Worm (Caenorhabditis elegans): ENCODE results near the gene F01D5.6.

Gene F01D5.6

ce11 chrII:14040204-14040842, 34.0 kb downstream of the F01D5.6 start (continued):
- peak; percentile 87 for TF ChIP-seq mab-5 (tag; optimal IDR thresholded peaks at IDR 0.05)
- TF ChIP-seq elt-1 (tag; optimal IDR thresholded peaks at IDR 0.05): no peak
- peak; percentile 29 for TF ChIP-seq ZK546.5 (tag; optimal IDR thresholded peaks at IDR 0.05)
- peak; percentile 54 for TF ChIP-seq gmeb-1 (tag; optimal IDR thresholded peaks at IDR 0.05)
- peak; percentile 0 for TF ChIP-seq R02D3.7 (tag; optimal IDR thresholded peaks at IDR 0.05)
- peak; percentile 51 for TF ChIP-seq snpc-4 (tag; optimal IDR thresholded peaks at IDR 0.05)
- peak; percentile 80 for TF ChIP-seq unc-55 (GFP tag; optimal IDR thresholded peaks at IDR 0.05)
- TF ChIP-seq zag-1 (tag; optimal IDR thresholded peaks at IDR 0.05): peak; percentile 92
- TF ChIP-seq nhr-21 (tag; optimal IDR thresholded peaks at IDR 0.05): peak; percentile 93
- peak; percentile 54 for TF ChIP-seq lin-11 (tag; optimal IDR thresholded peaks at IDR 0.05)
- no peak for TF ChIP-seq dmd-4 (tag; optimal IDR thresholded peaks at IDR 0.05)
- TF ChIP-seq F13H6.1 (tag; optimal IDR thresholded peaks at IDR 0.05): peak; percentile 98
- no peak for TF ChIP-seq nhr-12 (tag; optimal IDR thresholded peaks at IDR 0.05)
- TF ChIP-seq lin-39 (tag; optimal IDR thresholded peaks at IDR 0.05): no peak
- no peak for TF ChIP-seq nhr-23 (tag; optimal IDR thresholded peaks at IDR 0.05)
- peak; percentile 60 for TF ChIP-seq blmp-1 (tag; optimal IDR thresholded peaks at IDR 0.05; ENCODE audit: insufficient read depth)

ce11 chrII:14042836-14043604, 36.7 kb downstream of the F01D5.6 start:
- TF ChIP-seq F13H6.1 (tag; optimal IDR thresholded peaks at IDR 0.05) (peak; percentile 48), nhr-21 (tag; optimal IDR thresholded peaks at IDR 0.05) (peak; percentile 16), fos-1 (tag; optimal IDR thresholded peaks at IDR 0.05) (peak; percentile 53), lin-13 (GFP tag; optimal IDR thresholded peaks at IDR 0.05) (no peak), crh-2 (tag; optimal IDR thresholded peaks at IDR 0.05) (peak; percentile 47), lin-11 (tag; optimal IDR thresholded peaks at IDR 0.05) (no peak), sma-9 (GFP tag; optimal IDR thresholded peaks at IDR 0.05) (peak; percentile 78), sma-9 (tag; optimal IDR thresholded peaks at IDR 0.05) (no peak), nhr-129 (tag; optimal IDR thresholded peaks at IDR 0.05) (peak; percentile 2), aly-2 (tag; optimal IDR thresholded peaks at IDR 0.05) (no peak)

- TF ChIP-seq ama-1 (optimal IDR thresholded peaks at IDR 0.05) (peak; percentile 38), sma-3 (GFP tag; optimal IDR thresholded peaks at IDR 0.05) (peak; percentile 25), Y55F3AM.14 (GFP tag; optimal IDR thresholded peaks at IDR 0.05) (peak; percentile 22), nhr-77 (tag; optimal IDR thresholded peaks at IDR 0.05) (no peak), alr-1 (tag; optimal IDR thresholded peaks at IDR 0.05) (no peak), ztf-1 (GFP tag; conservative IDR thresholded peaks at IDR 0.05) (no peak), crh-2 (tag; optimal IDR thresholded peaks at IDR 0.05) (peak; percentile 80), lin-13 (GFP tag; optimal IDR thresholded peaks at IDR 0.05) (peak; percentile 67), unc-39 (tag; optimal IDR thresholded peaks at IDR 0.05) (no peak), nhr-21 (tag; optimal IDR thresholded peaks at IDR 0.05) (peak; percentile 69), R02D3.7 (tag; optimal IDR thresholded peaks at IDR 0.05) (no peak), nhr-6 (tag; optimal IDR thresholded peaks at IDR 0.05) (peak; percentile 3), nhr-237 (tag; optimal IDR thresholded peaks at IDR 0.05) (no peak), ZK546.5 (tag; optimal IDR thresholded peaks at IDR 0.05) (no peak), F13H6.1 (tag; optimal IDR thresholded peaks at IDR 0.05) (peak; percentile 92), snpc-4 (tag; optimal IDR thresholded peaks at IDR 0.05) (no peak), peb-1 (tag; optimal IDR thresholded peaks at IDR 0.05) (no peak), unc-55 (GFP tag; optimal IDR thresholded peaks at IDR 0.05) (peak; percentile 32), mdl-1 (tag; optimal IDR thresholded peaks at IDR 0.05) (peak; percentile 85 to 87), mab-5 (tag; optimal IDR thresholded peaks at IDR 0.05) (no peak), ztf-4 (tag; optimal IDR thresholded peaks at IDR 0.05) (peak; percentile 51), elt-1 (tag; optimal IDR thresholded peaks at IDR 0.05) (no peak), lin-11 (tag; optimal IDR thresholded peaks at IDR 0.05) (peak; percentile 75), nhr-12 (tag; optimal IDR thresholded peaks at IDR 0.05) (no peak), egl-27 (tag; optimal IDR thresholded peaks at IDR 0.05) (peak; percentile 14), nhr-10 (tag; optimal IDR thresholded peaks at IDR 0.05) (no peak), nhr-129 (tag; optimal IDR thresholded peaks at IDR 0.05) (peak; percentile 90), nhr-25 (tag; optimal IDR thresholded peaks at IDR 0.05) (no peak), lin-39 (tag; optimal IDR thresholded peaks at IDR 0.05) (no peak), nhr-11 (tag; optimal IDR thresholded peaks at IDR 0.05) (peak; percentile 7), ztf-11 (tag; optimal IDR thresholded peaks at IDR 0.05) (no peak), C34F6.9 (tag; optimal IDR thresholded peaks at IDR 0.05) (peak; percentile 81), zag-1 (tag; optimal IDR thresholded peaks at IDR 0.05) (peak; percentile 53), fos-1 (tag; optimal IDR thresholded peaks at IDR 0.05) (peak; percentile 61), dmd-4 (tag; optimal IDR thresholded peaks at IDR 0.05) (no peak), nhr-23 (tag; optimal IDR thresholded peaks at IDR 0.05) (no peak), ceh-82 (tag; optimal IDR thresholded peaks at IDR 0.05) (no peak), aly-2 (tag; optimal IDR thresholded peaks at IDR 0.05) (no peak), blmp-1 (tag; optimal IDR thresholded peaks at IDR 0.05; ENCODE audit: insufficient read depth) (no peak), skn-1 (tag; optimal IDR thresholded peaks at IDR 0.05) (no peak), sma-9 (GFP tag; optimal IDR thresholded peaks at IDR 0.05) (peak; percentile 87), sma-9 (tag; optimal IDR thresholded peaks at IDR 0.05) (no peak), elt-3 (tag; optimal IDR thresholded peaks at IDR 0.05) (no peak)
Observed at ce11 chrII:14044199-14044598, 37.9 kb downstream of the F01D5.6 start.

Data from whole organism, L2 larva.